Worm (Caenorhabditis elegans) whole organism, midembryonic: ENCODE measurements around the gene acd-4.

Source experiments
- T22C8.4 ChIP-seq: fragments of 200-800 bp; sonication (Bioruptor generic); IDR thresholded peaks from 2 replicates; pipeline ENCODE4 v1.3.6; 2022; ENCODE audit warnings: missing genetic modification characterization, missing compliant biosample characterization
- cog-1 ChIP-seq: sonication (generic microtip); optimal IDR thresholded peaks from 2 replicates; lab custom pipeline; 2016; ENCODE audit warnings: missing genetic modification characterization, missing compliant biosample characterization
- flt-1 ChIP-seq: fragments of 200-800 bp; sonication (Bioruptor generic); IDR thresholded peaks from 2 replicates; pipeline ENCODE4 v1.3.6; 2022; ENCODE audit warnings: missing genetic modification characterization, missing compliant biosample characterization
- klf-2 ChIP-seq: fragments of 200-800 bp; sonication (Bioruptor generic); conservative IDR thresholded peaks from 2 replicates; pipeline ENCODE4 v1.3.6; 2022; ENCODE audit warnings: missing genetic modification reagents, missing genetic modification characterization, missing compliant biosample characterization
- med-1 ChIP-seq: sonication (generic microtip); optimal IDR thresholded peaks from 2 replicates; lab custom pipeline; 2017; ENCODE audit warnings: missing genetic modification characterization, mild to moderate bottlenecking, missing compliant biosample characterization, antibody characterized with exemption, missing genetic modification reagents; ENCODE audit not compliant: insufficient read depth
- ref-1 ChIP-seq: fragments of 200-800 bp; sonication (Bioruptor generic); conservative IDR thresholded peaks from 2 replicates; pipeline ENCODE4 v1.3.6; 2022; ENCODE audit warnings: missing genetic modification reagents, missing genetic modification characterization, missing compliant biosample characterization
- tab-1 ChIP-seq: fragments of 200-800 bp; sonication (Bioruptor generic); IDR thresholded peaks from 2 replicates; pipeline ENCODE4 v1.3.6; 2022; ENCODE audit warnings: missing genetic modification characterization, missing compliant biosample characterization
- ztf-23 ChIP-seq: fragments of 200-800 bp; sonication (Bioruptor generic); IDR thresholded peaks from 2 replicates; pipeline ENCODE4 v1.3.6; 2022; ENCODE audit warnings: missing genetic modification reagents, missing genetic modification characterization, missing compliant biosample characterization
- ztf-29 ChIP-seq: fragments of 200-800 bp; sonication (Bioruptor generic); IDR thresholded peaks from 2 replicates; pipeline ENCODE4 v1.3.6; 2022; ENCODE audit warnings: missing genetic modification reagents, missing genetic modification characterization, missing compliant biosample characterization

Gene acd-4

DNA sequence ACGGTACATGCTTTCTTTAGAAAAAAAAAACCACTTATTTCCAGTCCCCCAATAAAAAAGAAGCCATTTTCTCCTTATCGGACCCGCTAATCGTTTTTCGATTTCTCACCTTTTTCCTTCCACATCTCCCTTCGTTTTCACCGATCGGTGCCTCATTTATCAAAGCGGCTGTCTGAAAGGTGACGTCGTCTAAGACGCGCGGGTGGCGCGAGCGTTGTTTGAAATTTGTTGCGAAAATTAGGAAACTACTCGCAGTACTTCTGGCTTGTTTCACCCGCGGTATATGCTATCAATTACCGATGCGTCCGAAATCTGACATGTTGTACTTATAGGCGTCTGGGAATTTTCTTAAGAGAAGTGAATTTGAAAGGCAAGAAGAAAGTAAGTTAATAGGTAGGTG is 14.2 kb downstream of the acd-4 start:
- no peak for TF ChIP-seq T22C8.4

DNA sequence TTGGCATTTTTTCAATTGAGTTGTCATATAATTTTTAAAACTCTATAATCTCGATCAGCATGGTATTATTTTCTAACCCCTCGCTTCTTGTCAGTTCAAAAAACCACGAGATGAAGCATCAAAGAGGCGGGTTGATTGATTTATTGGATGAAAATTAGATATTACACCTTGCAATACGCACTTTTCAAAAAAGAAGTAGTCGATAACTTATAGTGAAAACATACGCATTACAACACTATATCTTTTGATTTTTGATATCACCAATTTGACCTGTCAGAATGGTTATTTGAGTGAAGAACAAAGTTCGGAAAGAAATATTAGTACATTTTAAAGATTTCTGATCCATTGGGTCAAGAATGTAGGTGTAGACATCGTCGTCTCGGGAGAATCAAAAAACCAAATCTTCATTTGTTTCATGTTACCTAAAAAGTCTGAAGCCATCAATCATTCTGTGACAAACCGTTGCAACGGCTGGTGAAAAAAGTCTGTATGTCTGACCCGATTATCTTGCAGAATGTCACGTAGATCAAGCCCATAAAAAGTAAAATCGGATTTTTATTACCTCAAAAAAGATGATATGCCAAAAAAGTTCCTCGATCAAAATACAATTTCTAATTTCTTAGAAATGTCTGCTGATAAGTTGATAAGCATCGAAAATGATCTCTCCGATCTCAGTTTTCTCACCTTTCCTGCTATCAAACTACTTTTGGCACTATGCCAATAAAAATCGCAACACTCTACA is 15.2 kb downstream of the acd-4 start:
- TF ChIP-seq med-1 (GFP tag; lab: Kevin White, UChicago) (no peak), klf-2 (GFP tag; lab: Robert Waterston, UW) (no peak), ref-1 (GFP tag; lab: Robert Waterston, UW) (no peak), ztf-29 (no peak), ztf-23 (GFP tag; lab: Robert Waterston, UW) (no peak), T22C8.4 (no peak), flt-1 (GFP tag; lab: Robert Waterston, UW) (no peak)

DNA sequence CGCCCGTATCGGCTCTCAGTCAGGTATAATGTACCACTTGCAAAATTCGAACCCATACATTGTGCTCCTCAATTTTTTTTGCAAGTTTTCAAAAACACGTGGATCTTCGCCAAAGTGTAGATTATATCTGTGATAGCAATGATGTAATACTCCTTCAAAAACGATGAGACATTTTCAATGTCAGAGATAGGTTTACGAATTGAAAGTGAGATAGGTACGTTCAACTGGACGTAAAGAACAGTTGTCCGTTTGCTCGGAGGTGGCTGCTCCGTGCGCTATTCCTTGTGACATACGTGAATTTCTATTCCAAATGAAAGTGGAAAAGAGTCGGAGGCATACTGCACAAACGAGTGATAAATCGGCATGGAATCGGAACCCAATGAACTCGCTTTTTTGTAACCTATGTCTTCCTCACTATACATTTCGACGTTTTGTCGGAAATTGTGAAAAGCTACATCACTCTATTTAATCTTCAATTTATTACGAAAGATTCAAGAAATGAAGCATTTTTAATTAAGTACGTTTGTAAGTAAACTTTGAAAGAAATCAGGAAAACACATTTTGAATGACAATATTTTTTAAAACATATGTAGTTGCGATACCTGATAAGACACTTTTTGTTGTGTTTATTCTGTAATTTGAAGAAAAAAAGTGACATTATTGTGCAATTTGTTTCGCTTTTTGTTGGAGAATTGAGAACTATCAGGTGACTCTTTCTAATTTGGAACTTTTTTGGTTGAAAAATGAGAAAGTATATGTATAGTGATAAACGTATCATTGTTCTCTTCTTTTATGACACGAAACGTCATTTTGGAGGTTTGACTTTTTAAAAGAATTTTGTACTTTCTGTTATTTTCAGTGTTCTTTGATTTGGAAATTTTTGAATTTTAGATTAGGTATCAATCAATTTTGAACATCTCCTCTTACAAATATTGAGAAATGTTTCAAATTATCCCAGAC is 16.7 kb downstream of the acd-4 start:
- no peak for TF ChIP-seq ref-1 (GFP tag; lab: Robert Waterston, UW)
- TF ChIP-seq tab-1 (GFP tag; lab: Robert Waterston, UW), result no peak
- no peak for TF ChIP-seq T22C8.4
- TF ChIP-seq ztf-29, result no peak
- TF ChIP-seq flt-1 (GFP tag; lab: Robert Waterston, UW), result no peak
- TF ChIP-seq med-1 (GFP tag; lab: Kevin White, UChicago), result no peak
- TF ChIP-seq klf-2 (GFP tag; lab: Robert Waterston, UW), result no peak
- no peak for TF ChIP-seq ztf-23 (GFP tag; lab: Robert Waterston, UW)
- no peak for TF ChIP-seq cog-1 (tag; lab: Kevin White, UChicago)

DNA sequence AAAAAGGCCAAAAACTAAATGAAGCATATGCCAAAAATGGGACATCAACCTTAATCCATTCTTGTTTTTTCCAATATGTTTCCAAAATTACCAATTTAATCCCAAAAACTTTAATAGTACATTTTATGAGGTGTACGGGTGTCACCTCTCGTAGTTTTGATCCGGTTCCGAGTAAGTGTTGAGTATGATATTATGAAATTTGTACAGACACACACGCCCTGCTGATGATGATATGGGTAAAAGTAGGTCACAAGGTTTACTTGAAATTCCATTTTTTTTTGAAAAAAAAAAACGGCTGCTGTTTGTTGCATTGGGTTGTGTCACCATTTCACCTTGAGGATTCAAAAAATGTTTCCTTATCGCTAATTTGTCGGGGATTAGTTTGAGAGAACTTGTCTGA is 19.9 kb downstream of the acd-4 start:
- no peak for TF ChIP-seq tab-1 (GFP tag; lab: Robert Waterston, UW)

DNA sequence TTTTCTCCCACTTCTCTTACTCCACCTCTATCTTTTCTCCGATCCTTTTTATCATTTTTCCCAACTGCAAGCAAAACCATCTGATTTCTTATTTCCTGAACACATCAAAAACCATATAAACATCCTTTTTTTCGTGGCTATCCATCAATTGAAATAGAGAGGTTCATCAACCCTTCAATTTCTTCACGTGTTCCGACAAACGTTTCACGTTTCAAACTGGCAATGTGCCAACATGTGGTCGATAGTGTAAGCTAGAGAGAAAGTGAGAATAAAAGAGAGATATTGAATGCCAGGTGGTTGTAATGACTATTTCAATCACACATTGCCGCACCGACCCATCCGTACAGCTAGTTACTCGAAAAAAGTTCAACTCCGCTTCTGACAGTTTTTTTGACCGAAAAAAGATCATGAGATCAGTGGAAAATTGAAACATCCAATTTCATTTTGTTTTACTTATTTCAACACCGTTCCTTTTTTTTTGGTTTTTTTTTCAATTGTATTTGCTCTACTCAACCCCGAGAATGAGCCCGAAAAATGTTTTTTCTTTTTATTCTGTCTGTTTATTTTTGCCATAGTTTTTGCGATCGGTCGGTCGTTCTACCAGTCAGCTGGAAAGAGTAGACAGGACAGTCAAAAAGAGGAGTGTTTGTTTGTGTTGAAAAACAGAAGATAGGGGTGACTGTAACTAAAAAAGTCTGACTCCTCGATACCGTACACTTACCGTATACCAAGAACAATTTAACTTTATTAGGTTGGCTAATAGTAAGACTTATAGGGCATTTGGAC is 20.7 kb downstream of the acd-4 start:
- TF ChIP-seq ztf-23 (GFP tag; lab: Robert Waterston, UW), result no peak
- TF ChIP-seq med-1 (GFP tag; lab: Kevin White, UChicago), result no peak
- TF ChIP-seq cog-1 (tag; lab: Kevin White, UChicago), result no peak
- TF ChIP-seq ztf-29, result no peak
- TF ChIP-seq flt-1 (GFP tag; lab: Robert Waterston, UW), result no peak
- no peak for TF ChIP-seq ref-1 (GFP tag; lab: Robert Waterston, UW)
- TF ChIP-seq tab-1 (GFP tag; lab: Robert Waterston, UW), result no peak
- TF ChIP-seq klf-2 (GFP tag; lab: Robert Waterston, UW), result no peak
- no peak for TF ChIP-seq T22C8.4

DNA sequence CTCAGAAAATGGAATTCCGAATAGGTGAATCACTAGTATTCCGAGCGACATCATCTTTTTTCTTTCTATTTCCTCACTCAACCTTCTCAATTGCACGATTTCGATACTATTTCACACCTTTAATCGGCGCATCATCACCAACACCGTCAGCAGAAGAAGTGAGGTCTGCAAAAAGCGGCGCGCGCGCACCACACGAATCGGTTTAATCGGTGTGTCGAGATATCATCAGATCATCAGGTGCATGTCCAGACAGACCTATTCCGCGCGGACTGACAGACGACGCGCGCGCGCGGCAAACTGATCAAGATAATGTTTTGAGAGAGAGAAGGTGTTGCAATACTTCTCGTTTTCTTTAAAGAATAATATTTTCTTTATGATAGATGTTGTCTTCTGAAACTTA is 22.5 kb downstream of the acd-4 start:
- no peak for TF ChIP-seq cog-1 (tag; lab: Kevin White, UChicago)
- no peak for TF ChIP-seq ref-1 (GFP tag; lab: Robert Waterston, UW)
- no peak for TF ChIP-seq klf-2 (GFP tag; lab: Robert Waterston, UW)
- TF ChIP-seq T22C8.4, result no peak
- TF ChIP-seq ztf-23 (GFP tag; lab: Robert Waterston, UW), result no peak
- TF ChIP-seq med-1 (GFP tag; lab: Kevin White, UChicago), result no peak
- no peak for TF ChIP-seq tab-1 (GFP tag; lab: Robert Waterston, UW)
- no peak for TF ChIP-seq ztf-29
- no peak for TF ChIP-seq flt-1 (GFP tag; lab: Robert Waterston, UW)

DNA sequence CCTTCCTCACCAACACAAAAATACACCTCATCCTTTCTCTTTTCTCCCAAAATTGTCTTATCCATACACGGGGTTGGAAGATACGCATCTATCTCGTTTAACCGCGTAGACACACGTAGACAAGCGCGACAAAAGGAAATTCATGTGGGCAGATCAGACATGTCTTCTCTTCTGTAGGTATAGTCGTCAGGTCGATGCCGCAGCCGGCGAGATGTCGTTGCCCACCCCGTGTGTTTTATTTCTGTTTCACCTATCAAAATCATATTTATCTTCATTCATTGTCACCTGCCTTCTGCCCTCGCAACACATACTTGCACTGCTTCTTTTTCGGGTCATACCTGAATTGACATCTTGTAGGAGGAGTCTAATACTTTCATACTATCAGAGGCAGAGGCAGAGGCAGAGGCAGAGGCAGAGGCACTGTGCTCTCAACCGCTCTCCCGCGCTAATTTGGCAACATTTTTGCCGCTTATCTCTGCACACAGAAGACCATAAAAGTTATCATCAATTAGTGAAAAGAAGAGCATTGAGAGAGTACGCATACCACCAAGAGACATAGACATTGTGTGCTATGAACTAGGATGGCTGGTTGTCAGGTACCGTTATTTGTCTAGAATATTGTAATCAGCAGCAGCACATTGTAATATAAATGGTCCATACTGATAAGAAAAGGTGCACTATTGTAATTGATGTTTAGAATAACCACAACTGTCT is 23.4 kb downstream of the acd-4 start:
- TF ChIP-seq med-1 (GFP tag; lab: Kevin White, UChicago) (no peak), T22C8.4 (no peak), ztf-23 (GFP tag; lab: Robert Waterston, UW) (no peak), ref-1 (GFP tag; lab: Robert Waterston, UW) (no peak), tab-1 (GFP tag; lab: Robert Waterston, UW) (no peak), flt-1 (GFP tag; lab: Robert Waterston, UW) (no peak), ztf-29 (no peak), cog-1 (tag; lab: Kevin White, UChicago) (no peak), klf-2 (GFP tag; lab: Robert Waterston, UW) (no peak)

DNA sequence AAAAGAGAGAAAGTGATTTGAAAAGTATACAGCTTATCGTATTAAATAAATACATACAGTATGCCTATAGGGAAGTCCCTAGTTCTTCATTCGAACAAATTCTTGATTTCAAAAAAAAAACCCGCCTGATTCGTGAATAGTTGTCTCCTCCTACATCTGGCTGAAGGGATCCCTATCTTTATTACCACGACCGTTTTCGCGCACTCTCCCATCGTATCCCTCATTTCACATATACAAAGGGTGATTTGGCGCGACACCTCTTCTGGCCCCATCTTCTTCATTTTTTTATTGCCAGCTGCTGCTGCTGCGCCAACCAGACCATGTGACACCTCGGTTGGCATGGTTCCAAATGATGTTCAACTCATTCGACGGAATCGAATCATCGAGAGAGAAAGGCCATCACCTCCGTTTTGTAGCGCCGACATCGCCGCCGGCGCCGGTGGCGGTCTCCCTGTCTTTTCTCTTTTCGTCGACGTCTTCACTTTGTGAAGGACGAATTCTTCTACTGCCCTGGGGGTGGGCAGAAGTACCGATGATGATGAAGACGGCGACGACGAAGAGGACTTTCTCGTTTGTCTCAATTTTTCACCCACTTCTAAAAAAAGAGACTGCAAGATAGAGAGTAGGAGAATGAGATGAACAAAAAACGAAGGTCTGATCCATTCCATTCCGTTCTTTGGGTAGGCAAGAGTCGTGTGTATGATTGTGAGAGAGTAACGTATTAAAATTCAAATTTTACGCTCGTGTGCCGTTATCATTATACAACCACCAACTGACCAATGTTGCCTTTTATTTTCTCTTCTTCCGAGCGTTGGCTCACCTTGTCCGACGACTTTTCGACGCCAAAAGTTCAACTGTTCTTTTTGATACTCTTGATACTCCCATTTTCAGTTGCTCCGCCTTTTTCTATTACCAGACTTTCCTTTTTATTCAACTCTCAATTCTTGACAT is 24.3 kb downstream of the acd-4 start:
- no peak for TF ChIP-seq ztf-29
